Fruit fly (Drosophila melanogaster) whole organism, embryonic: ENCODE measurements around the gene Rpt5.

ENCODE experiments used
- Blimp-1 ChIP-seq: fragments of 200-800 bp; sonication (Bioruptor generic); optimal IDR thresholded peaks from 3 replicates; lab custom pipeline; 2018; ENCODE audit warnings: missing biosample characterization, missing genetic modification characterization, mild to moderate bottlenecking, moderate library complexity, missing genetic modification reagents
- CG10366 ChIP-seq: fragments of 200-800 bp; sonication (Bioruptor generic); IDR thresholded peaks from 2 replicates; pipeline ENCODE4 v1.3.6; 2022; ENCODE audit warnings: missing biosample characterization, missing genetic modification characterization
- CG11504 ChIP-seq: fragments of 200-800 bp; sonication (Bioruptor generic); optimal IDR thresholded peaks from 3 replicates; lab custom pipeline; 2019; ENCODE audit warnings: missing biosample characterization, mild to moderate bottlenecking, missing genetic modification characterization, moderate library complexity
- CG12236 ChIP-seq: fragments of 200-800 bp; sonication (Bioruptor generic); optimal IDR thresholded peaks from 2 replicates; lab custom pipeline; 2016; ENCODE audit warnings: missing biosample characterization, missing genetic modification characterization
- CG14710 ChIP-seq: fragments of 200-800 bp; sonication (Bioruptor generic); optimal IDR thresholded peaks from 3 replicates; lab custom pipeline; 2019; ENCODE audit warnings: missing biosample characterization, mild to moderate bottlenecking, missing genetic modification characterization, moderate library complexity
- CG15073 ChIP-seq: fragments of 200-800 bp; sonication (Bioruptor generic); optimal IDR thresholded peaks from 2 replicates; lab custom pipeline; 2016; ENCODE audit warnings: missing biosample characterization, missing genetic modification characterization
- CG15514 ChIP-seq: fragments of 200-800 bp; sonication (Bioruptor generic); optimal IDR thresholded peaks from 3 replicates; lab custom pipeline; 2017; ENCODE audit warnings: missing biosample characterization, missing genetic modification characterization, mild to moderate bottlenecking, moderate library complexity, missing genetic modification reagents
- CG1647 ChIP-seq: fragments of 200-800 bp; sonication (Bioruptor generic); optimal IDR thresholded peaks from 3 replicates; lab custom pipeline; 2016; ENCODE audit warnings: missing biosample characterization, missing genetic modification characterization
- CG17802 ChIP-seq: fragments of 200-800 bp; sonication (Bioruptor generic); optimal IDR thresholded peaks from 2 replicates; lab custom pipeline; 2018; ENCODE audit warnings: missing biosample characterization, mild to moderate bottlenecking, missing genetic modification characterization, moderate library complexity
- CG33557 ChIP-seq: fragments of 200-800 bp; sonication (Bioruptor generic); optimal IDR thresholded peaks from 2 replicates; lab custom pipeline; 2019; ENCODE audit warnings: missing biosample characterization, mild to moderate bottlenecking, missing genetic modification characterization, moderate library complexity
- CG4707 ChIP-seq: fragments of 200-800 bp; sonication (Bioruptor generic); optimal IDR thresholded peaks from 2 replicates; lab custom pipeline; 2018; ENCODE audit warnings: missing biosample characterization, mild to moderate bottlenecking, missing genetic modification characterization, moderate library complexity
- CG4730 ChIP-seq: fragments of 200-800 bp; sonication (Bioruptor generic); IDR thresholded peaks from 2 replicates; pipeline ENCODE4 v1.3.6; 2022; ENCODE audit warnings: missing biosample characterization, missing genetic modification characterization
- Dad ChIP-seq: fragments of 200-800 bp; sonication (Bioruptor generic); optimal IDR thresholded peaks from 3 replicates; lab custom pipeline; 2016; ENCODE audit warnings: missing biosample characterization, missing genetic modification characterization
- Dref ChIP-seq: fragments of 200-800 bp; sonication (Bioruptor generic); IDR thresholded peaks from 2 replicates; pipeline ENCODE4 v1.3.6; 2022; ENCODE audit warnings: missing biosample characterization, missing genetic modification characterization
- E2f2 ChIP-seq: fragments of 200-800 bp; sonication (Bioruptor generic); IDR thresholded peaks from 2 replicates; pipeline ENCODE4 v1.3.6; 2022; ENCODE audit warnings: missing biosample characterization, missing genetic modification characterization
- ERR ChIP-seq: fragments of 200-800 bp; sonication (Bioruptor generic); optimal IDR thresholded peaks from 2 replicates; lab custom pipeline; 2016; ENCODE audit warnings: missing biosample characterization, missing genetic modification characterization
- Hand ChIP-seq: fragments of 200-800 bp; sonication (Bioruptor generic); optimal IDR thresholded peaks from 2 replicates; lab custom pipeline; 2017; ENCODE audit warnings: mild to moderate bottlenecking, missing biosample characterization, missing genetic modification reagents, missing genetic modification characterization
- Hmx ChIP-seq: fragments of 200-800 bp; sonication (Bioruptor generic); optimal IDR thresholded peaks from 2 replicates; lab custom pipeline; 2016; ENCODE audit warnings: missing biosample characterization, missing genetic modification characterization
- Max ChIP-seq: fragments of 200-800 bp; sonication (Bioruptor generic); optimal IDR thresholded peaks from 2 replicates; lab custom pipeline; 2016; ENCODE audit warnings: missing biosample characterization, mild to moderate bottlenecking, missing genetic modification characterization
- Mrtf ChIP-seq: fragments of 200-800 bp; sonication (Bioruptor generic); IDR thresholded peaks from 3 replicates; pipeline ENCODE4 v1.3.6; 2022; ENCODE audit warnings: missing biosample characterization, missing genetic modification characterization
- NC2β ChIP-seq: fragments of 200-800 bp; sonication (Bioruptor generic); optimal IDR thresholded peaks from 2 replicates; lab custom pipeline; 2016; ENCODE audit warnings: missing biosample characterization, missing genetic modification characterization
- Nf-YC ChIP-seq: fragments of 200-800 bp; optimal IDR thresholded peaks from 3 replicates; lab custom pipeline; 2019; ENCODE audit warnings: missing biosample characterization, mild to moderate bottlenecking, missing genetic modification characterization, moderate library complexity
- Oli ChIP-seq: fragments of 200-800 bp; sonication (Bioruptor generic); optimal IDR thresholded peaks from 2 replicates; lab custom pipeline; 2018; ENCODE audit warnings: missing biosample characterization, mild to moderate bottlenecking, missing genetic modification characterization, moderate library complexity
- Opbp ChIP-seq: fragments of 200-800 bp; sonication (Bioruptor generic); IDR thresholded peaks from 3 replicates; pipeline ENCODE4 v1.3.6; 2022; ENCODE audit warnings: missing biosample characterization, missing genetic modification characterization; ENCODE audit not compliant: partially characterized antibody
- Sox100B ChIP-seq: fragments of 200-800 bp; sonication (Bioruptor generic); optimal IDR thresholded peaks from 3 replicates; lab custom pipeline; 2018; ENCODE audit warnings: missing biosample characterization, mild to moderate bottlenecking, missing genetic modification characterization
- Spps ChIP-seq: fragments of 200-800 bp; sonication (Bioruptor generic); optimal IDR thresholded peaks from 2 replicates; lab custom pipeline; 2018; ENCODE audit warnings: missing biosample characterization, mild to moderate bottlenecking, missing genetic modification characterization
- Sry-δ ChIP-seq: fragments of 200-800 bp; sonication (Bioruptor generic); optimal IDR thresholded peaks from 2 replicates; lab custom pipeline; 2016; ENCODE audit warnings: missing biosample characterization, missing genetic modification characterization
- bbx ChIP-seq: fragments of 200-800 bp; sonication (Bioruptor generic); IDR thresholded peaks from 2 replicates; pipeline ENCODE4 v1.3.6; 2022; ENCODE audit warnings: missing biosample characterization, missing genetic modification characterization; ENCODE audit not compliant: partially characterized antibody
- bigmax ChIP-seq: fragments of 200-800 bp; sonication (Bioruptor generic); optimal IDR thresholded peaks from 2 replicates; lab custom pipeline; 2018; ENCODE audit warnings: missing biosample characterization, mild to moderate bottlenecking, missing genetic modification characterization
- bowl ChIP-seq: fragments of 200-800 bp; sonication (Bioruptor generic); IDR thresholded peaks from 2 replicates; pipeline ENCODE4 v1.3.6; 2022; ENCODE audit warnings: missing biosample characterization, missing genetic modification characterization
- br ChIP-seq: fragments of >200 bp; optimal IDR thresholded peaks from 2 replicates; lab custom pipeline; 2017
- chinmo ChIP-seq: fragments of 200-800 bp; sonication (Bioruptor generic); IDR thresholded peaks from 4 replicates; pipeline ENCODE4 v1.3.6; 2022; ENCODE audit warnings: missing biosample characterization, missing genetic modification characterization; ENCODE audit not compliant: partially characterized antibody
- dimm ChIP-seq: fragments of 200-800 bp; sonication (Bioruptor generic); IDR thresholded peaks from 2 replicates; pipeline ENCODE4 v1.3.6; 2022; ENCODE audit warnings: missing biosample characterization, missing genetic modification characterization
- disco-r ChIP-seq: fragments of 200-800 bp; sonication (Bioruptor generic); optimal IDR thresholded peaks from 2 replicates; lab custom pipeline; 2016; ENCODE audit warnings: missing biosample characterization, missing genetic modification characterization
- dm ChIP-seq: fragments of 200-800 bp; sonication (Bioruptor generic); optimal IDR thresholded peaks from 3 replicates; lab custom pipeline; 2016; ENCODE audit warnings: missing biosample characterization, missing genetic modification characterization
- ems ChIP-seq: fragments of 200-800 bp; sonication (Bioruptor generic); optimal IDR thresholded peaks from 3 replicates; lab custom pipeline; 2016; ENCODE audit warnings: missing biosample characterization, missing genetic modification characterization
- exex ChIP-seq: fragments of 200-800 bp; sonication (Bioruptor generic); optimal IDR thresholded peaks from 4 replicates; lab custom pipeline; 2018; ENCODE audit warnings: missing biosample characterization, mild to moderate bottlenecking, missing genetic modification characterization, moderate library complexity
- fd102C ChIP-seq: fragments of 200-800 bp; sonication (Bioruptor generic); optimal IDR thresholded peaks from 2 replicates; lab custom pipeline; 2018; ENCODE audit warnings: missing biosample characterization, mild to moderate bottlenecking, missing genetic modification characterization, moderate library complexity
- gro ChIP-seq: fragments of 200-800 bp; sonication (Bioruptor generic); optimal IDR thresholded peaks from 2 replicates; lab custom pipeline; 2016; ENCODE audit warnings: missing biosample characterization, missing genetic modification characterization
- inv ChIP-seq: fragments of 200-800 bp; sonication (Bioruptor generic); IDR thresholded peaks from 2 replicates; pipeline ENCODE4 v1.3.6; 2022; ENCODE audit warnings: missing biosample characterization, missing genetic modification characterization; ENCODE audit not compliant: partially characterized antibody
- jumu ChIP-seq: fragments of 200-800 bp; sonication (Bioruptor generic); optimal IDR thresholded peaks from 3 replicates; lab custom pipeline; 2016; ENCODE audit warnings: missing biosample characterization, missing genetic modification characterization
- mld ChIP-seq: fragments of 200-800 bp; sonication (Bioruptor generic); IDR thresholded peaks from 3 replicates; pipeline ENCODE4 v1.3.6; 2022; ENCODE audit warnings: missing biosample characterization, missing genetic modification characterization; ENCODE audit not compliant: partially characterized antibody
- p53 ChIP-seq: fragments of 200-800 bp; sonication (Bioruptor generic); optimal IDR thresholded peaks from 2 replicates; lab custom pipeline; 2016; ENCODE audit warnings: missing biosample characterization, missing genetic modification characterization
- pb ChIP-seq: fragments of 200-800 bp; sonication (Bioruptor generic); optimal IDR thresholded peaks from 3 replicates; lab custom pipeline; 2016; ENCODE audit warnings: missing biosample characterization, missing genetic modification characterization
- run ChIP-seq: fragments of 200-800 bp; sonication (Bioruptor generic); optimal IDR thresholded peaks from 3 replicates; lab custom pipeline; 2018; ENCODE audit warnings: missing biosample characterization, mild to moderate bottlenecking, missing genetic modification characterization
- sens-2 ChIP-seq: fragments of 200-800 bp; sonication (Bioruptor generic); IDR thresholded peaks from 2 replicates; pipeline ENCODE4 v1.3.6; 2022; ENCODE audit warnings: missing biosample characterization, missing genetic modification characterization
- slp2 ChIP-seq: fragments of 200-800 bp; sonication (Bioruptor generic); optimal IDR thresholded peaks from 2 replicates; lab custom pipeline; 2016; ENCODE audit warnings: missing biosample characterization, missing genetic modification characterization
- sob ChIP-seq: fragments of 200-800 bp; sonication (Bioruptor generic); IDR thresholded peaks from 2 replicates; pipeline ENCODE4 v1.3.6; 2022; ENCODE audit warnings: missing biosample characterization, missing genetic modification characterization
- stwl ChIP-seq: fragments of 200-800 bp; sonication (Bioruptor generic); optimal IDR thresholded peaks from 3 replicates; lab custom pipeline; 2018; ENCODE audit warnings: missing biosample characterization, mild to moderate bottlenecking, missing genetic modification characterization, moderate library complexity
- tin ChIP-seq: fragments of 200-800 bp; sonication (Bioruptor generic); optimal IDR thresholded peaks from 3 replicates; lab custom pipeline; 2016; ENCODE audit warnings: missing biosample characterization, missing genetic modification characterization
- unc-4 ChIP-seq: fragments of 200-800 bp; sonication (Bioruptor generic); IDR thresholded peaks from 2 replicates; pipeline ENCODE4 v1.3.6; 2022; ENCODE audit warnings: missing biosample characterization, missing genetic modification characterization; ENCODE audit not compliant: partially characterized antibody

The Rpt5 gene

dm6 chr3R:23772808-23773207 is 20.1 kb downstream of the Rpt5 start, which contains the start of gene tst (continued):
- TF ChIP-seq bbx (GFP tag; lab: Robert Waterston, UW) (no peak), exex (peak; percentile 63), bigmax (GFP tag; lab: Kevin White, UChicago) (no peak), run (tag; lab: Kevin White, UChicago) (peak; percentile 74), p53 (GFP tag; lab: Kevin White, UChicago) (no peak), Dad (GFP tag; lab: Kevin White, UChicago) (peak; percentile 24), tin (GFP tag; lab: Kevin White, UChicago) (peak; percentile 88), ERR (GFP tag; lab: Kevin White, UChicago) (no peak), chinmo (GFP tag; lab: Robert Waterston, UW) (0 out of 4 replicates have a peak, but pooled peaks have one; percentile 43), Oli (peak; percentile 87), ems (no peak), inv (GFP tag; lab: Robert Waterston, UW) (no peak), fd102C (peak; percentile 19), CG33557 (GFP tag; lab: Kevin White, UChicago) (peak; percentile 73), dm (GFP tag; lab: Kevin White, UChicago) (no peak), dimm (GFP tag; lab: Robert Waterston, UW) (peak; percentile 90), mld (GFP tag; lab: Robert Waterston, UW) (no peak), CG4730 (GFP tag; lab: Robert Waterston, UW) (peak; percentile 96), Dref (GFP tag; lab: Robert Waterston, UW) (peak; percentile 46), br (lab: Kevin White, UChicago) (no peak), unc-4 (GFP tag; lab: Robert Waterston, UW) (0 out of 2 replicates have a peak, but pooled peaks have one; percentile 40), Blimp-1 (peak; percentile 91), Spps (tag; lab: Kevin White, UChicago) (peak; percentile 83), Hmx (GFP tag; lab: Kevin White, UChicago) (no peak), NC2β (GFP tag; lab: Kevin White, UChicago) (no peak), CG12236 (GFP tag; lab: Kevin White, UChicago) (no peak), Opbp (GFP tag; lab: Robert Waterston, UW) (no peak), disco-r (GFP tag; lab: Kevin White, UChicago) (no peak), Sox100B (GFP tag; lab: Kevin White, UChicago) (peak; percentile 88), CG1647 (GFP tag; lab: Kevin White, UChicago) (peak; percentile 8), jumu (GFP tag; lab: Kevin White, UChicago) (peak; percentile 55), Sry-δ (GFP tag; lab: Kevin White, UChicago) (peak; percentile 44), CG15073 (peak; percentile 42), CG15514 (peak; percentile 90), bowl (peak; percentile 76), sens-2 (GFP tag; lab: Robert Waterston, UW) (peak; percentile 67; the same call in 1 of the 2 replicates), pb (GFP tag; lab: Kevin White, UChicago) (no peak), CG10366 (GFP tag; lab: Robert Waterston, UW) (peak; percentile 96), Max (GFP tag; lab: Kevin White, UChicago) (peak; percentile 82), Hand (GFP tag; lab: Kevin White, UChicago) (peak; percentile 8), gro (GFP tag; lab: Kevin White, UChicago) (no peak), E2f2 (GFP tag; lab: Robert Waterston, UW) (peak; percentile 76), CG11504 (tag; lab: Kevin White, UChicago) (peak; percentile 92), sob (peak; percentile 99), CG14710 (tag; lab: Kevin White, UChicago) (peak; percentile 96), Nf-YC (tag; lab: Kevin White, UChicago) (peak; percentile 79), Mrtf (GFP tag; lab: Robert Waterston, UW) (peak; percentile 95), slp2 (GFP tag; lab: Kevin White, UChicago) (peak; percentile 12), CG17802 (peak; percentile 72), CG4707 (GFP tag; lab: Kevin White, UChicago) (no peak), stwl (tag; lab: Kevin White, UChicago) (peak; percentile 86)
